Worm (Caenorhabditis elegans): Measurements from ENCODE around the gene ubc-7.

- TF ChIP-seq ceh-82 (tag; optimal IDR thresholded peaks at IDR 0.05) (no peak), tbx-2 (tag; optimal IDR thresholded peaks at IDR 0.05) (no peak), zag-1 (tag; optimal IDR thresholded peaks at IDR 0.05) (no peak), unc-39 (tag; optimal IDR thresholded peaks at IDR 0.05) (no peak), nhr-23 (tag; optimal IDR thresholded peaks at IDR 0.05) (no peak), ama-1 (optimal IDR thresholded peaks at IDR 0.05) (no peak), elt-1 (tag; optimal IDR thresholded peaks at IDR 0.05) (no peak)
Observed at ce11 chrIII:9664484-9665221, 33.7 kb upstream of the ubc-7 start.
